Fruit fly (Drosophila melanogaster): ENCODE data around the gene dnk.

The dnk gene

dm6 chr3R:18995556-18996272 lies 14.9 kb downstream of the dnk start (continued):
- TF ChIP-seq Opbp (GFP tag; IDR thresholded peaks at IDR 0.05; ENCODE audit: partially characterized antibody) (no peak), fd96Cb (tag; optimal IDR thresholded peaks at IDR 0.05) (peak; percentile 87), Nf-YA (GFP tag; IDR thresholded peaks at IDR 0.05) (peak; percentile 51; the same call in 1 of the 2 replicates)

- no peak for TF ChIP-seq CG17802 (tag; optimal IDR thresholded peaks at IDR 0.05)
- TF ChIP-seq chn (GFP tag; optimal IDR thresholded peaks at IDR 0.05) = peak; percentile 48
- TF ChIP-seq CG17568 (GFP tag; optimal IDR thresholded peaks at IDR 0.05) = peak; percentile 95
- no peak for TF ChIP-seq slbo (GFP tag; IDR thresholded peaks at IDR 0.05)
- peak in 1 of 3 experiments; percentile 88 for TF ChIP-seq lola (GFP tag; optimal IDR thresholded peaks at IDR 0.05)
- no peak for TF ChIP-seq ems (GFP tag; optimal IDR thresholded peaks at IDR 0.05)
- no peak for TF ChIP-seq zfh2 (GFP tag; optimal IDR thresholded peaks at IDR 0.05)
- peak; percentile 96 for TF ChIP-seq CG15601 (tag; optimal IDR thresholded peaks at IDR 0.05)
- no peak for TF ChIP-seq disco-r (GFP tag; optimal IDR thresholded peaks at IDR 0.05)
- TF ChIP-seq Eip74EF (GFP tag; optimal IDR thresholded peaks at IDR 0.05) = peak in 1 of 2 experiments; percentile 69
- TF ChIP-seq NK7.1 (GFP tag; optimal IDR thresholded peaks at IDR 0.05) = no peak
- TF ChIP-seq lilli (GFP tag; optimal IDR thresholded peaks at IDR 0.05) = peak; percentile 1
- TF ChIP-seq tll (GFP tag; optimal IDR thresholded peaks at IDR 0.05) = peak in 1 of 2 experiments; percentile 43
- peak; percentile 31 for TF ChIP-seq CG13296 (GFP tag; optimal IDR thresholded peaks at IDR 0.05)
- no peak for TF ChIP-seq emc (GFP tag; optimal IDR thresholded peaks at IDR 0.05)
- TF ChIP-seq D19A (tag; optimal IDR thresholded peaks at IDR 0.05) = peak; percentile 54
- peak; percentile 10 for TF ChIP-seq CG9797 (GFP tag; optimal IDR thresholded peaks at IDR 0.05)
- TF ChIP-seq HLHmδ (GFP tag; optimal IDR thresholded peaks at IDR 0.05) = peak; percentile 67
- TF ChIP-seq bbx (GFP tag; IDR thresholded peaks at IDR 0.05; ENCODE audit: partially characterized antibody) = no peak
- TF ChIP-seq Dad (GFP tag; optimal IDR thresholded peaks at IDR 0.05) = no peak
- peak; percentile 63 for TF ChIP-seq CG12659 (GFP tag; optimal IDR thresholded peaks at IDR 0.05)
- TF ChIP-seq CG11560 (tag; IDR thresholded peaks at IDR 0.05) = no peak
- TF ChIP-seq lbe (GFP tag; optimal IDR thresholded peaks at IDR 0.05) = no peak
- peak; percentile 80 for TF ChIP-seq CG3838 (GFP tag; optimal IDR thresholded peaks at IDR 0.05)
- TF ChIP-seq ranshi (GFP tag; IDR thresholded peaks at IDR 0.05) = no peak; the same call in 1 of the 2 replicates
- peak; percentile 93 for TF ChIP-seq CG12236 (GFP tag; optimal IDR thresholded peaks at IDR 0.05)
- no peak for TF ChIP-seq ind (GFP tag; optimal IDR thresholded peaks at IDR 0.05)
- TF ChIP-seq CG6654 (GFP tag; optimal IDR thresholded peaks at IDR 0.05) = no peak
- TF ChIP-seq Dll (GFP tag; IDR thresholded peaks at IDR 0.05; ENCODE audit: partially characterized antibody) = 0 out of 4 replicates have a peak, but pooled peaks have one; percentile 12
- TF ChIP-seq fd64A (GFP tag; optimal IDR thresholded peaks at IDR 0.05) = peak; percentile 90
- TF ChIP-seq hth (optimal IDR thresholded peaks at IDR 0.05) = no peak
- TF ChIP-seq Antp (GFP tag; optimal IDR thresholded peaks at IDR 0.05) = no peak
- TF ChIP-seq CG7786 (GFP tag; optimal IDR thresholded peaks at IDR 0.05) = peak; percentile 37
- no peak for TF ChIP-seq HmgD (GFP tag; optimal IDR thresholded peaks at IDR 0.05)
- TF ChIP-seq CG12391 (tag; optimal IDR thresholded peaks at IDR 0.05) = peak; percentile 71
- TF ChIP-seq cad (GFP tag; optimal IDR thresholded peaks at IDR 0.05) = no peak
- peak; percentile 52; the same call in 1 of the 2 replicates for TF ChIP-seq HLH3B (GFP tag; IDR thresholded peaks at IDR 0.05)
- no peak for TF ChIP-seq Poxn (GFP tag; IDR thresholded peaks at IDR 0.05)
- peak; percentile 52 for TF ChIP-seq trem (tag; optimal IDR thresholded peaks at IDR 0.05)
- peak; percentile 5 for TF ChIP-seq CG8359 (GFP tag; optimal IDR thresholded peaks at IDR 0.05; ENCODE audit: borderline replicate concordance)
- TF ChIP-seq ATbp (GFP tag; optimal IDR thresholded peaks at IDR 0.05) = peak; percentile 98
- TF ChIP-seq wdn (GFP tag; IDR thresholded peaks at IDR 0.05) = no peak
These were observed 16.8 kb downstream of the dnk start for dm6 chr3R:18997388-18998287.

All from whole organism, embryonic.